Worm (Caenorhabditis elegans) whole organism, L4 larva: Measurements from ENCODE around the gene K02G10.15.

Experiments
- F37D6.2 ChIP-seq: sonication (generic microtip); optimal IDR thresholded peaks from 2 replicates; lab custom pipeline; 2016; ENCODE audit warnings: mild to moderate bottlenecking, missing genetic modification characterization, missing compliant biosample characterization
- T26A8.4 ChIP-seq: fragments of 200-800 bp; sonication (Bioruptor generic); IDR thresholded peaks from 2 replicates; pipeline ENCODE4 v1.3.6; 2022; ENCODE audit warnings: missing genetic modification characterization, missing compliant biosample characterization
- Y48G9A.11 ChIP-seq: fragments of 200-800 bp; sonication (Bioruptor generic); IDR thresholded peaks from 2 replicates; pipeline ENCODE4 v1.3.6; 2022; ENCODE audit warnings: missing genetic modification reagents, missing genetic modification characterization, missing compliant biosample characterization
- Y5F2A.4 ChIP-seq: fragments of 200-800 bp; sonication (Bioruptor generic); optimal IDR thresholded peaks from 2 replicates; lab custom pipeline; 2018; ENCODE audit warnings: mild to moderate bottlenecking, missing genetic modification characterization, missing compliant biosample characterization
- ama-1 ChIP-seq: fragments of 150-350 bp; optimal IDR thresholded peaks from 2 replicates; lab custom pipeline; 2014; ENCODE audit warnings: inconsistent platforms, mixed read lengths
- ceh-20 ChIP-seq: fragments of 200-800 bp; sonication (Bioruptor generic); IDR thresholded peaks from 2 replicates; pipeline ENCODE4 v1.3.6; 2022; ENCODE audit warnings: missing genetic modification reagents, missing genetic modification characterization, missing compliant biosample characterization
- ceh-62 ChIP-seq: sonication (generic microtip); optimal IDR thresholded peaks from 2 replicates; lab custom pipeline; 2017; ENCODE audit warnings: missing biosample characterization, missing genetic modification characterization
- cey-2 ChIP-seq: sonication (generic microtip); optimal IDR thresholded peaks from 3 replicates; lab custom pipeline; 2017; ENCODE audit warnings: missing genetic modification characterization, mild to moderate bottlenecking, missing compliant biosample characterization, antibody characterized with exemption, borderline replicate concordance; ENCODE audit not compliant: insufficient read depth
- ctbp-1 ChIP-seq: fragments of 200-800 bp; sonication (Bioruptor generic); IDR thresholded peaks from 2 replicates; pipeline ENCODE4 v1.3.6; 2022; ENCODE audit warnings: missing genetic modification reagents, missing genetic modification characterization, missing compliant biosample characterization
- daf-16 ChIP-seq, 3 experiments: sonication (generic microtip); optimal IDR thresholded peaks; 2 replicates each; lab custom pipeline; 2016 to 2017; ENCODE audit warnings: missing genetic modification characterization in 3 of 3, missing genetic modification reagents in 3 of 3, mild to moderate bottlenecking in 2 of 3, missing compliant biosample characterization in 2 of 3, missing biosample characterization in 1 of 3, moderate library complexity in 1 of 3
- dmd-6 ChIP-seq: fragments of 200-800 bp; sonication (Bioruptor generic); IDR thresholded peaks from 2 replicates; pipeline ENCODE4 v1.3.6; 2022; ENCODE audit warnings: missing genetic modification reagents, missing genetic modification characterization, missing compliant biosample characterization
- dmd-9 ChIP-seq: fragments of 200-800 bp; sonication (Bioruptor generic); IDR thresholded peaks from 2 replicates; pipeline ENCODE4 v1.3.6; 2022; ENCODE audit warnings: missing genetic modification reagents, missing genetic modification characterization, missing compliant biosample characterization
- dve-1 ChIP-seq: sonication (generic microtip); optimal IDR thresholded peaks from 2 replicates; lab custom pipeline; 2017; ENCODE audit warnings: antibody characterized with exemption, mild to moderate bottlenecking, missing genetic modification characterization, missing compliant biosample characterization; ENCODE audit not compliant: insufficient read depth
- egl-43 ChIP-seq: fragments of 200-800 bp; sonication (Bioruptor generic); IDR thresholded peaks from 2 replicates; pipeline ENCODE4 v1.3.6; 2022; ENCODE audit warnings: missing genetic modification reagents, missing genetic modification characterization, missing compliant biosample characterization
- hif-1 ChIP-seq, 2 experiments: sonication (generic microtip); optimal IDR thresholded peaks; 2 replicates each; lab custom pipeline; 2016 to 2017; ENCODE audit warnings: missing compliant biosample characterization in 2 of 2, missing genetic modification characterization in 2 of 2, missing genetic modification reagents in 2 of 2, missing genotype in 2 of 2, mild to moderate bottlenecking in 1 of 2
- hlh-11 ChIP-seq: fragments of 200-800 bp; sonication (Bioruptor generic); optimal IDR thresholded peaks from 2 replicates; lab custom pipeline; 2018; ENCODE audit warnings: mild to moderate bottlenecking, missing genetic modification characterization, missing compliant biosample characterization
- hlh-30 ChIP-seq: sonication (generic microtip); optimal IDR thresholded peaks from 2 replicates; lab custom pipeline; 2017; ENCODE audit warnings: antibody characterized with exemption, mild to moderate bottlenecking, missing genetic modification characterization, missing compliant biosample characterization; ENCODE audit not compliant: insufficient read depth
- hmg-1.1 ChIP-seq: fragments of 200-800 bp; sonication (Bioruptor generic); IDR thresholded peaks from 2 replicates; pipeline ENCODE4 v1.3.6; 2022; ENCODE audit warnings: missing genetic modification reagents, missing genetic modification characterization, missing compliant biosample characterization
- lin-13 ChIP-seq: fragments of 150-350 bp; optimal IDR thresholded peaks from 2 replicates; lab custom pipeline; 2014; ENCODE audit warnings: missing biosample characterization, missing genetic modification reagents, missing genetic modification characterization
- lsy-2 ChIP-seq, 2 experiments: fragments of 150-350 bp in 1 of 2; sonication (generic microtip) in 1 of 2; optimal IDR thresholded peaks; 2 replicates each; lab custom pipeline; 2014 to 2017; ENCODE audit warnings: missing biosample characterization in 2 of 2, missing genetic modification characterization in 2 of 2
- madf-9 ChIP-seq: fragments of 200-800 bp; sonication (Bioruptor generic); conservative IDR thresholded peaks from 2 replicates; pipeline ENCODE4 v1.3.6; 2022; ENCODE audit warnings: missing genetic modification reagents, missing genetic modification characterization, missing compliant biosample characterization
- mdl-1 ChIP-seq, 2 experiments: fragments of 150-350 bp in 1 of 2; sonication (generic microtip) in 1 of 2; optimal IDR thresholded peaks; 2 replicates each; lab custom pipeline; 2014 to 2017; ENCODE audit warnings: missing biosample characterization in 2 of 2, missing genetic modification characterization in 2 of 2
- mep-1 ChIP-seq: fragments of 150-350 bp; sonication (generic microtip); optimal IDR thresholded peaks from 3 replicates; lab custom pipeline; 2014; ENCODE audit warnings: missing biosample characterization, missing genetic modification characterization
- mes-2 ChIP-seq: sonication (generic microtip); optimal IDR thresholded peaks from 2 replicates; lab custom pipeline; 2016; ENCODE audit warnings: missing genotype, mild to moderate bottlenecking, missing genetic modification characterization, missing compliant biosample characterization; ENCODE audit not compliant: poor library complexity, severe bottlenecking
- mxl-3 ChIP-seq: fragments of 200-800 bp; sonication (Bioruptor generic); optimal IDR thresholded peaks from 2 replicates; lab custom pipeline; 2018; ENCODE audit warnings: mild to moderate bottlenecking, missing genetic modification characterization, missing compliant biosample characterization
- nhr-11 ChIP-seq: fragments of 150-350 bp; optimal IDR thresholded peaks from 2 replicates; lab custom pipeline; 2014; ENCODE audit warnings: missing biosample characterization, missing genetic modification characterization
- nhr-111 ChIP-seq: fragments of 200-800 bp; sonication (Bioruptor generic); optimal IDR thresholded peaks from 2 replicates; lab custom pipeline; 2018; ENCODE audit warnings: mild to moderate bottlenecking, missing genetic modification characterization, missing compliant biosample characterization
- nhr-28 ChIP-seq: fragments of 150-350 bp; optimal IDR thresholded peaks from 2 replicates; lab custom pipeline; 2014; ENCODE audit warnings: missing biosample characterization, missing genetic modification characterization
- nhr-6 ChIP-seq: fragments of 150-350 bp; optimal IDR thresholded peaks from 2 replicates; lab custom pipeline; 2014; ENCODE audit warnings: missing biosample characterization, missing genetic modification characterization
- nhr-77 ChIP-seq: fragments of 150-350 bp; optimal IDR thresholded peaks from 2 replicates; lab custom pipeline; 2014; ENCODE audit warnings: missing biosample characterization, missing genetic modification characterization
- pha-4 ChIP-seq, 2 experiments: fragments of 150-350 bp in 1 of 2; fragments of 200-800 bp in 1 of 2; sonication (Bioruptor generic) in 1 of 2; IDR thresholded peaks in 1 of 2; optimal IDR thresholded peaks in 1 of 2; 2 replicates each; pipeline versions ENCODE4 v1.3.6 to Lab custom; 2014 to 2022; ENCODE audit warnings: missing genetic modification characterization in 2 of 2, missing genetic modification reagents in 2 of 2, missing biosample characterization in 1 of 2, missing compliant biosample characterization in 1 of 2
- pqm-1 ChIP-seq: sonication (generic microtip); optimal IDR thresholded peaks from 2 replicates; lab custom pipeline; 2017; ENCODE audit warnings: missing biosample characterization, missing genetic modification characterization
- rbr-2 ChIP-seq: sonication (generic microtip); optimal IDR thresholded peaks from 2 replicates; lab custom pipeline; 2016; ENCODE audit warnings: missing genotype, missing genetic modification characterization, missing compliant biosample characterization
- set-16 ChIP-seq: fragments of 200-800 bp; sonication (Bioruptor generic); IDR thresholded peaks from 2 replicates; pipeline ENCODE4 v1.3.6; 2022; ENCODE audit warnings: missing genetic modification reagents, missing genetic modification characterization, missing compliant biosample characterization
- snpc-4 ChIP-seq: fragments of 150-350 bp; optimal IDR thresholded peaks from 2 replicates; lab custom pipeline; 2014; ENCODE audit warnings: missing biosample characterization, missing genetic modification characterization
- spr-3 ChIP-seq: fragments of 200-800 bp; sonication (Bioruptor generic); optimal IDR thresholded peaks from 2 replicates; lab custom pipeline; 2018; ENCODE audit warnings: mild to moderate bottlenecking, missing genetic modification characterization, missing compliant biosample characterization
- unc-39 ChIP-seq: sonication (generic microtip); optimal IDR thresholded peaks from 2 replicates; lab custom pipeline; 2017; ENCODE audit warnings: missing biosample characterization, missing genetic modification characterization
- unc-62 ChIP-seq, 3 experiments: fragments of 150-350 bp in 1 of 3; sonication (generic microtip); optimal IDR thresholded peaks in 2 of 3; peaks in 1 of 3; 1 replicate in 1 of 3; 2 replicates in 2 of 3; lab custom pipeline; 2014 to 2017; ENCODE audit warnings: missing biosample characterization in 3 of 3, missing genetic modification characterization in 3 of 3, missing genetic modification reagents in 3 of 3, missing genotype in 1 of 3
- zfp-3 ChIP-seq: fragments of 200-800 bp; sonication (Bioruptor generic); conservative IDR thresholded peaks from 2 replicates; pipeline ENCODE4 v1.3.6; 2022; ENCODE audit warnings: missing genetic modification reagents, missing genetic modification characterization, missing compliant biosample characterization

K02G10.15 gene

ce11 chrX:4647104-4647503, 35.4 kb downstream of the K02G10.15 start, which contains the start of gene C46C11.4:
C46C11.4 (minus strand) TSS chrX:4647204.
- TF ChIP-seq zfp-3 (GFP tag; lab: Robert Waterston, UW) (no peak), unc-62 (GFP tag; optimal IDR thresholded peaks at IDR 0.05 in 1 of 2; lab: Kevin White, UChicago) (no peak), unc-62 (tag; optimal IDR thresholded peaks at IDR 0.05; lab: Kevin White, UChicago) (no peak), nhr-77 (tag; lab: Kevin White, UChicago) (no peak), nhr-11 (tag; lab: Kevin White, UChicago) (no peak), T26A8.4 (no peak), Y5F2A.4 (GFP tag; lab: Kevin White, UChicago) (no peak), pha-4 (GFP tag; IDR thresholded peaks at IDR 0.05; lab: Robert Waterston, UW) (no peak), pha-4 (tag; optimal IDR thresholded peaks at IDR 0.05; lab: Kevin White, UChicago) (no peak), ctbp-1 (GFP tag; lab: Robert Waterston, UW) (no peak), Y48G9A.11 (GFP tag; lab: Robert Waterston, UW) (no peak)

ce11 chrX:4636821-4637220, 45.7 kb downstream of the K02G10.15 start, which contains the start of gene hosl-1:
hosl-1 (plus strand) TSS chrX:4637121.
- TF ChIP-seq cey-2 (tag; lab: Kevin White, UChicago) = no peak
- TF ChIP-seq hif-1 (tag; optimal IDR thresholded peaks at IDR 0.05; lab: Kevin White, UChicago) = peak in 1 of 2 experiments; percentile 42

DNA sequence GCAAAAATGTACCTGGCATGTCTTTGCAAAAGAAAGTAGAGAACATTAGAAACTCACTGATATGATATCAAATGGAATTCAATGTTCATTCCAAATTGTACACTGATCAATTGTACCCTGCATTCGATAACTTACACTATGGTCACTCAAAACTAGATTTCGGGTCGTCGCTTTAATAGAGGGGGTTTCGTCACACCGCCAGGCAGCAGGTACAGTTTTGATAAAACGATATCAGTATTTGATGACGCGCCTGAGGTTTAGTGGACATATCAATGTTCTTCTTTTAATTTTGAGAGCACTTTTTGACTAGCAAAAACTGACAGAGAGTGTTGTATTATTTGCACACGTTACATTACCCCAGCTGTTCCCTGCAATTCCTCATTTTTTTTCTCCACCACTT, 46.4 kb downstream of the K02G10.15 start:
- TF ChIP-seq dmd-6 (GFP tag; lab: Robert Waterston, UW) (peak; percentile 64), hlh-30 (tag; lab: Kevin White, UChicago) (no peak), dve-1 (tag; lab: Kevin White, UChicago) (peak; percentile 20), nhr-28 (tag; lab: Kevin White, UChicago) (peak; percentile 52), hlh-11 (tag; lab: Kevin White, UChicago) (peak; percentile 9), snpc-4 (no peak), cey-2 (tag; lab: Kevin White, UChicago) (no peak)
- TF ChIP-seq, all 104 proteins: peak for 4

DNA sequence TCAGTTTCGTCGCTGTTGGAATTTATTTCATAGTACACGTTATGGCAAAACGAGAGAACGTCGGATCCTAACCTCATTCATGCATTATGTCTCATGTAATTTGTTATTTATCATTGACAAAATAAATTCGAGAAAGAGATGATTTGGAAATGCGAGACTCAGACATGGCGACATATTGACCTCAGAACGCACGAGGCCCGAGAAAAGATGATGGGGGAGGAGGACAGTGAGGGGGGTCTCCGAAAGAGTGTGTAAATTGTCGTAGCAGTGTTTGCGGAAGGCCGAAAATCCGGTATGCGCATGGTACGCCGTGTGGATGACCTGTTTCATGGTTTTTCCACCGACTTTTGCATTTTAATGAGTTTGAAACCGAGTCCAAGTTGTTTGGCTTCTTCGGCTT, 46.9 kb downstream of the K02G10.15 start:
- peak; percentile 4 for TF ChIP-seq hlh-11 (tag; lab: Kevin White, UChicago)
- TF ChIP-seq lsy-2 (tag; optimal IDR thresholded peaks at IDR 0.05; lab: Kevin White, UChicago) = peak in 1 of 2 experiments; percentile 19
- no peak for TF ChIP-seq nhr-111 (GFP tag; lab: Kevin White, UChicago)
- peak; percentile 6 for TF ChIP-seq nhr-11 (tag; lab: Kevin White, UChicago)
- TF ChIP-seq rbr-2 = peak; percentile 10
- TF ChIP-seq dmd-6 (GFP tag; lab: Robert Waterston, UW) = peak; percentile 20; the same call in 1 of the 2 replicates
- TF ChIP-seq mep-1 (tag; lab: Kevin White, UChicago) = peak; percentile 33
- peak; percentile 47 to 86 for TF ChIP-seq mdl-1 (tag; optimal IDR thresholded peaks at IDR 0.05; lab: Kevin White, UChicago)
- TF ChIP-seq egl-43 (GFP tag; lab: Robert Waterston, UW) = peak; percentile 53; the same call in 1 of the 2 replicates
- TF ChIP-seq unc-39 (tag; lab: Kevin White, UChicago) = no peak
- peak; percentile 76 for TF ChIP-seq hlh-30 (tag; lab: Kevin White, UChicago)
- peak; percentile 77 for TF ChIP-seq mxl-3 (GFP tag; lab: Kevin White, UChicago)
- TF ChIP-seq ceh-20 (GFP tag; lab: Robert Waterston, UW) = peak; percentile 15; the same call in 1 of the 2 replicates
- TF ChIP-seq hmg-1.1 (GFP tag; lab: Robert Waterston, UW) = peak; percentile 71
- TF ChIP-seq nhr-6 (tag; lab: Kevin White, UChicago) = no peak
- TF ChIP-seq mes-2 (tag; lab: Kevin White, UChicago) = peak; percentile 58
- TF ChIP-seq T26A8.4 = no peak

- TF ChIP-seq ama-1 (lab: Kevin White, UChicago) (no peak), dve-1 (tag; lab: Kevin White, UChicago) (peak; percentile 2), spr-3 (GFP tag; lab: Kevin White, UChicago) (no peak), pqm-1 (tag; lab: Kevin White, UChicago) (peak; percentile 69), Y5F2A.4 (GFP tag; lab: Kevin White, UChicago) (no peak), nhr-28 (tag; lab: Kevin White, UChicago) (peak; percentile 51), dmd-6 (GFP tag; lab: Robert Waterston, UW) (peak; percentile 46; the same call in 1 of the 2 replicates), lin-13 (GFP tag; lab: Kevin White, UChicago) (no peak), T26A8.4 (no peak), ceh-62 (tag; lab: Kevin White, UChicago) (no peak), daf-16 (GFP tag; optimal IDR thresholded peaks at IDR 0.05; lab: Kevin White, UChicago) (no peak), daf-16 (tag; optimal IDR thresholded peaks at IDR 0.05; lab: Kevin White, UChicago) (peak; percentile 64), F37D6.2 (tag; lab: Kevin White, UChicago) (no peak), set-16 (GFP tag; lab: Robert Waterston, UW) (no peak), madf-9 (GFP tag; lab: Robert Waterston, UW) (no peak), dmd-9 (GFP tag; lab: Robert Waterston, UW) (no peak)
Observed at ce11 chrX:4632088-4632487, 50.4 kb downstream of the K02G10.15 start, which contains the start of gene slcr-46.1. slcr-46.1 (plus strand) TSS chrX:4632361.
